Worm (Caenorhabditis elegans): ENCODE results near the gene F09C6.13.

- TF ChIP-seq crh-2 (tag; optimal IDR thresholded peaks at IDR 0.05) (no peak), skn-1 (tag; optimal IDR thresholded peaks at IDR 0.05) (no peak)
These were observed 14.5 kb downstream of the F09C6.13 start, which contains the start of gene fbxa-45 for ce11 chrV:16899355-16899754.
